Worm (Caenorhabditis elegans): ENCODE results near the gene mel-28.
"Not testable (repeated sequence)": the region's sequence is repeated elsewhere in the genome, so short reads cannot be mapped to it uniquely, and the experiment has no call there.

mel-28 gene

DNA sequence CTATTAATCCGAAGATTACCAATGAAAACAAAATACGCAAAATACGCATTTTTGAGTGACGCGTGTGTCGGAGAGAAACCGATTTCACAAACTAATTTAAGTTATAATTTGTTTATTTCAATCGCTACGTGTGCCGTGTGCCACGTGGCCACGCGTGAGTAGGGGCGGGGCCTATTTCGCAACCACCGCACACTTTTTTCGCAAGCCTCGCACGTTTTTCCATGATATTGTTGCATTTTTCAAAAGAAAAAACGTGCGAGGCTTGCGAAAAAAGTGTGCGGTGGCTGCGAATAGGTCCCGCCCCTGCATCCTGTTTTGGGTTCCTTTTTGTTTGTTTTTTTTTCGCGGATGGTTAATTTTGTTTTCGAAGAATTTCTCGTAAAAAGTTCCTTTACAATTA is 749 bp upstream of the mel-28 start, which contains the start of gene enu-3.2:
TSS of gene enu-3.2 (minus strand) at position 105 of the 400 bp plus-strand sequence.
- TF ChIP-seq R02D3.7, ZK546.5, unc-39 (tag; optimal IDR thresholded peaks at IDR 0.05): not testable (repeated sequence)

DNA sequence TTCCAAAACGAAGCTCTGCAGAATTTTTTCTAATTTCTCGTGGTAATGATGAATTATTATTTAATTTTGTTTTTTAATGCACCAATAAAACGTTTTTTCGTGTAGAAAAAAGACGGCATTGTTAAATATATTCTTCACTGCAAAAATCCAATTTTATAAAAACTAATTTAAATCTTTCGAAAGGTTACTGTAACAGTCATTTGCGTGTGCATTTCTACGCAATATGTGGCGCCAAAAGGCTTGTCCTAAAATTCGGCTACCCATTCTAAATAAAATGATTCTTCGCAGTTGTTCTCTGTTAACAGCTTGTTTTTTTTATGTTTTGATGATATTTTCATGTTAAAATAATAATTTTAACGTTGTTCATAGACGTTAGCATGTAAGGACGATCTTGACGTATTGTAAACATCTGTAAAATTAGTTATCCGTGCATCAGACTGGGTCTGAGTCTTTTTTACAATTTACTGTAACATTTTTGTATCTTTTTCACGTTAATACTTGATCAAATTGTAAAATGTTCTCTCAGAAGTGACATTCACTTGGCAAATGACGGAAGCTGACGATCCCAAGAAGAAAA is 6.8 kb downstream of the mel-28 start, which contains the start of gene mip-1:
TSS of gene mip-1 (plus strand) at position 527 of the 577 bp plus-strand sequence.
- TF ChIP-seq ztf-1 (GFP tag; conservative IDR thresholded peaks at IDR 0.05) = no peak
- no peak for TF ChIP-seq nhr-25 (tag; optimal IDR thresholded peaks at IDR 0.05)
- no peak for TF ChIP-seq ceh-82 (tag; optimal IDR thresholded peaks at IDR 0.05)
- no peak for TF ChIP-seq nhr-11 (tag; optimal IDR thresholded peaks at IDR 0.05)
- TF ChIP-seq zag-1 (tag; optimal IDR thresholded peaks at IDR 0.05) = no peak
- no peak for TF ChIP-seq crh-2 (tag; optimal IDR thresholded peaks at IDR 0.05)
- TF ChIP-seq C34F6.9 (tag; optimal IDR thresholded peaks at IDR 0.05) = no peak
- TF ChIP-seq sma-9 (GFP tag; optimal IDR thresholded peaks at IDR 0.05) = no peak
- no peak for TF ChIP-seq sma-9 (tag; optimal IDR thresholded peaks at IDR 0.05)
- no peak for TF ChIP-seq dmd-4 (tag; optimal IDR thresholded peaks at IDR 0.05)
- TF ChIP-seq nhr-12 (tag; optimal IDR thresholded peaks at IDR 0.05) = no peak

DNA sequence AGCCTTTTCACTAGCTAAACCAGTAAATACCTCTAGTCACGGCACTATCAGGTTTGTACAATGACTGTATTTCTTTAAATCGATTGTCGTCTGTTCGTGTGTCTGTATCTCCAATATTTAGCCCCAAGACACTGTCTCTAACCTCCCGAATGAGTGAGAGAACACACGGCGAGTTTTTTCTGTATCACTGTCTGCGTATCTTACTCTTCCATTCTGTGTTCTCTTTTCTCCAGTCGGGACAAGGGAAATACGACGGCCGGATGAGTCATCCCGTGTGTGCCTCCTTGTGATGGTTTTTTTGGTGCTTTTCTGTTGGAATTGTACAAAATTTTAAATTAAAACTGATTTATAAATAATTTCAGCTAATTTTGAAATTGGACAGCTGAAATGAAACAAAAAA is 10.2 kb downstream of the mel-28 start:
- TF ChIP-seq nhr-25 (tag; optimal IDR thresholded peaks at IDR 0.05) (no peak), C34F6.9 (tag; optimal IDR thresholded peaks at IDR 0.05) (peak; percentile 80), nhr-12 (tag; optimal IDR thresholded peaks at IDR 0.05) (no peak), ztf-1 (GFP tag; conservative IDR thresholded peaks at IDR 0.05) (no peak), egl-27 (tag; optimal IDR thresholded peaks at IDR 0.05) (peak; percentile 49), mbf-1 (tag; optimal IDR thresholded peaks at IDR 0.05) (no peak), nhr-10 (tag; optimal IDR thresholded peaks at IDR 0.05) (no peak), elt-3 (tag; optimal IDR thresholded peaks at IDR 0.05) (no peak), R02D3.7 (tag; optimal IDR thresholded peaks at IDR 0.05) (no peak), ztf-4 (tag; optimal IDR thresholded peaks at IDR 0.05) (no peak), alr-1 (tag; optimal IDR thresholded peaks at IDR 0.05) (no peak), aly-2 (tag; optimal IDR thresholded peaks at IDR 0.05) (no peak), ztf-11 (tag; optimal IDR thresholded peaks at IDR 0.05) (no peak), F13H6.1 (tag; optimal IDR thresholded peaks at IDR 0.05) (peak; percentile 73), lin-13 (GFP tag; optimal IDR thresholded peaks at IDR 0.05) (peak; percentile 70), fos-1 (tag; optimal IDR thresholded peaks at IDR 0.05) (peak; percentile 100), nhr-21 (tag; optimal IDR thresholded peaks at IDR 0.05) (peak; percentile 53), Y55F3AM.14 (GFP tag; optimal IDR thresholded peaks at IDR 0.05) (no peak), nhr-77 (tag; optimal IDR thresholded peaks at IDR 0.05) (no peak), unc-55 (GFP tag; optimal IDR thresholded peaks at IDR 0.05) (peak; percentile 55), unc-39 (tag; optimal IDR thresholded peaks at IDR 0.05) (no peak), nhr-23 (tag; optimal IDR thresholded peaks at IDR 0.05) (no peak), zag-1 (tag; optimal IDR thresholded peaks at IDR 0.05) (no peak), nhr-237 (tag; optimal IDR thresholded peaks at IDR 0.05) (no peak), crh-2 (tag; optimal IDR thresholded peaks at IDR 0.05) (peak; percentile 66), blmp-1 (tag; optimal IDR thresholded peaks at IDR 0.05; ENCODE audit: insufficient read depth) (no peak), sma-9 (GFP tag; optimal IDR thresholded peaks at IDR 0.05) (peak; percentile 65), sma-9 (tag; optimal IDR thresholded peaks at IDR 0.05) (no peak), ceh-16 (tag; optimal IDR thresholded peaks at IDR 0.05) (no peak), mdl-1 (tag; optimal IDR thresholded peaks at IDR 0.05) (peak in 1 of 2 experiments; percentile 4), elt-1 (tag; optimal IDR thresholded peaks at IDR 0.05) (no peak), nhr-129 (tag; optimal IDR thresholded peaks at IDR 0.05) (peak; percentile 76), gmeb-1 (tag; optimal IDR thresholded peaks at IDR 0.05) (peak; percentile 35), mab-5 (tag; optimal IDR thresholded peaks at IDR 0.05) (no peak), unc-62 (GFP tag; optimal IDR thresholded peaks at IDR 0.05) (no peak), lsy-2 (tag; optimal IDR thresholded peaks at IDR 0.05) (peak; percentile 19 to 80), nhr-11 (tag; optimal IDR thresholded peaks at IDR 0.05) (no peak), lin-39 (tag; optimal IDR thresholded peaks at IDR 0.05) (no peak), skn-1 (tag; optimal IDR thresholded peaks at IDR 0.05) (no peak), ceh-82 (tag; optimal IDR thresholded peaks at IDR 0.05) (no peak), snpc-4 (tag; optimal IDR thresholded peaks at IDR 0.05) (no peak), dmd-4 (tag; optimal IDR thresholded peaks at IDR 0.05) (no peak), peb-1 (tag; optimal IDR thresholded peaks at IDR 0.05) (no peak), nhr-6 (tag; optimal IDR thresholded peaks at IDR 0.05) (peak; percentile 23), sma-3 (GFP tag; optimal IDR thresholded peaks at IDR 0.05) (peak; percentile 50), ama-1 (optimal IDR thresholded peaks at IDR 0.05) (no peak), lin-11 (tag; optimal IDR thresholded peaks at IDR 0.05) (no peak), sem-4 (tag; optimal IDR thresholded peaks at IDR 0.05) (peak; percentile 38), ZK546.5 (tag; optimal IDR thresholded peaks at IDR 0.05) (no peak)

Data from whole organism, L2 larva.